Fruit fly (Drosophila melanogaster): ENCODE measurements around the gene CG42675.

The CG42675 gene

DNA sequence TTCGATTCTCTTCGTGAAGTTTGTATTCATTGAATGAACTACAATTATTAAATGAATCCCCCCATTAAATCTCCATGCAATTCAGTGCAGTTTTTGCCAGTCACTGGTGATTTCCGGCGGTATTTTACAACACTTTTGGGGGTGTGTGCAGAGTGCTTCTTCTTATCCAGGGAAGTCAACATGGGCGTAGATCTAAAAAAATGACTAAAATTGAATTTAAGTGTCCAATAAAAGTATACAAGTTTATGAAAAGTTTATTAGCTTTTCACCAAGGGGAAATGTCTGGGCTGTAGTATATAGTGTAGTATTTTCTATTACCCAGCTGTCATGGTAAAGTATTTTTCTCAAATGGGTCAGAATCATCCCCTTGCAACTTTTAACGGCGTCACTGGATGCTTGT lies 21.9 kb upstream of the CG42675 start, which contains the start of gene Hpf1:
Gene Hpf1 (plus strand): TSS at position 383 of the 400 bp plus-strand sequence.
- TF ChIP-seq dmrt93B (GFP tag; optimal IDR thresholded peaks at IDR 0.05) (peak; percentile 98), sage (GFP tag; optimal IDR thresholded peaks at IDR 0.05) (peak; percentile 97), lola (GFP tag; optimal IDR thresholded peaks at IDR 0.05) (no peak), br (GFP tag; optimal IDR thresholded peaks at IDR 0.05) (peak; percentile 99), GATAd (GFP tag; optimal IDR thresholded peaks at IDR 0.05) (peak; percentile 96), Hr83 (GFP tag; optimal IDR thresholded peaks at IDR 0.05; ENCODE audit: poor library complexity, severe bottlenecking) (peak; percentile 86), OdsH (GFP tag; optimal IDR thresholded peaks at IDR 0.05) (peak; percentile 99), h (GFP tag; optimal IDR thresholded peaks at IDR 0.05) (peak; percentile 99), Vsx2 (GFP tag; optimal IDR thresholded peaks at IDR 0.05; ENCODE audit: partially characterized antibody) (no peak), Rel (GFP tag; optimal IDR thresholded peaks at IDR 0.05) (peak; percentile 94), Rel (tag; optimal IDR thresholded peaks at IDR 0.05) (peak; percentile 92), fru (GFP tag; optimal IDR thresholded peaks at IDR 0.05) (peak; percentile 99), brk (GFP tag; optimal IDR thresholded peaks at IDR 0.05) (no peak), jim (GFP tag; optimal IDR thresholded peaks at IDR 0.05) (peak; percentile 63), Sp1 (GFP tag; optimal IDR thresholded peaks at IDR 0.05) (peak; percentile 99), ey (GFP tag; optimal IDR thresholded peaks at IDR 0.05) (peak; percentile 99), sv (GFP tag; optimal IDR thresholded peaks at IDR 0.05) (peak; percentile 98), CG32264 (GFP tag; optimal IDR thresholded peaks at IDR 0.05) (peak; percentile 98), Jra (GFP tag; optimal IDR thresholded peaks at IDR 0.05) (peak; percentile 98), usp (GFP tag; optimal IDR thresholded peaks at IDR 0.05) (no peak), Hr78 (GFP tag; optimal IDR thresholded peaks at IDR 0.05) (no peak), dl (GFP tag; optimal IDR thresholded peaks at IDR 0.05; ENCODE audit: insufficient read depth in 1 of 2, partially characterized antibody in 2 of 2) (no peak), dsf (GFP tag; optimal IDR thresholded peaks at IDR 0.05; ENCODE audit: borderline replicate concordance) (peak; percentile 95), Myc (optimal IDR thresholded peaks at IDR 0.05) (peak; percentile 21), woc (GFP tag; optimal IDR thresholded peaks at IDR 0.05) (peak; percentile 98), CG9705 (GFP tag; optimal IDR thresholded peaks at IDR 0.05) (peak; percentile 98), Mio (GFP tag; optimal IDR thresholded peaks at IDR 0.05) (peak; percentile 92), rgr (GFP tag; optimal IDR thresholded peaks at IDR 0.05) (peak; percentile 100), Abd-B (GFP tag; optimal IDR thresholded peaks at IDR 0.05) (no peak), Hnf4 (GFP tag; optimal IDR thresholded peaks at IDR 0.05) (peak; percentile 99), Dif (GFP tag; optimal IDR thresholded peaks at IDR 0.05; ENCODE audit: partially characterized antibody) (no peak), psq (GFP tag; optimal IDR thresholded peaks at IDR 0.05) (peak; percentile 98), Dfd (GFP tag; optimal IDR thresholded peaks at IDR 0.05) (no peak), CrebA (GFP tag; optimal IDR thresholded peaks at IDR 0.05; ENCODE audit: borderline replicate concordance) (no peak), HLH106 (tag; optimal IDR thresholded peaks at IDR 0.05) (peak; percentile 99), foxo (GFP tag; optimal IDR thresholded peaks at IDR 0.05) (peak; percentile 96 to 99), pan (optimal IDR thresholded peaks at IDR 0.05) (no peak), N (GFP tag; optimal IDR thresholded peaks at IDR 0.05) (no peak), tai (GFP tag; optimal IDR thresholded peaks at IDR 0.05) (no peak)

DNA sequence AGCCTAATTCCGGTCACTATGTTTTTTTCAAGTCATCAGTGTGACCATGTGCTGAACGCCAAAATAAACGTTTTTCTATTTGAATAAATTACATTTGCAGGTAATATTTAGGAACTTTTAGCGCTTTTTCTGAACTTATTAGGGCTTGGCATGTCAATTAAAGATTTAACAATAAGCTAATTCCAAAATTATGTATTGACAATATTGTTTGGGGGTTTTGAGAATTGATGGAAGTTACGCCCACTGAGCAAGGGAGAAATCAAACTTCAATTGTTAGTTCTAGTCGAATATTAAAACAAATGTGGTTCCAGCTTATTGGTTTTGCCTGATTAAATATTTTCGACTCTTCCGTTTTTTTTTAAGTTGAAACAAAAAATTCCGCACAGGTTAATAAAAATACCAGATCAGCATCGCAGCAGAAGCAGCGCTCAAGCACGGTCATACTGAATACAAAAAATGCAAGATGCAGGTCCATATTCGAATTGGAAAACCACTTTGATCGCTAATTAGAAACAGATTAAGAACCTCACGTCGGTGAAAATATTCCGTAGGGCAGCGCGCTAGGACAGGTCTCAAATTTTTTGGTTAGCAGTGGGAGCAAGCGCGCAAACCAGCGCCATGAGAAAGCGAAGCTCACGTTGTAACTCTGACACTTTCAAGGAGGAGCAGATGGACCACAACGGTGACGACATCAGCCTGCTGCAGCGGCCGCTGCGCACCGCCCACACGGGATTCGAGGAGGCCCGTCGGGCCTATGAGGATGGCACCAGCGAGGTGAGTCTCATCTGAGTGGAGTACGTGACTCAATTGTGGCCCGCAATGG lies 18.9 kb upstream of the CG42675 start, which contains the start of the genes PSMG1 and CG10979:
Gene PSMG1 (minus strand): TSS at position 51 of the 823 bp plus-strand sequence.
Gene CG10979 (plus strand): TSS at position 439 of the 823 bp plus-strand sequence.
- TF ChIP-seq Myc (optimal IDR thresholded peaks at IDR 0.05), result no peak
- no peak for TF ChIP-seq rgr (GFP tag; optimal IDR thresholded peaks at IDR 0.05)
- no peak for TF ChIP-seq Dif (GFP tag; optimal IDR thresholded peaks at IDR 0.05; ENCODE audit: partially characterized antibody)
- TF ChIP-seq psq (GFP tag; optimal IDR thresholded peaks at IDR 0.05), result no peak
- no peak for TF ChIP-seq dmrt93B (GFP tag; optimal IDR thresholded peaks at IDR 0.05)
- TF ChIP-seq N (GFP tag; optimal IDR thresholded peaks at IDR 0.05), result no peak
- no peak for TF ChIP-seq foxo (GFP tag; optimal IDR thresholded peaks at IDR 0.05)
- TF ChIP-seq CG9705 (GFP tag; optimal IDR thresholded peaks at IDR 0.05), result no peak
